Worm (Caenorhabditis elegans) whole organism, mixed stage, embryonic: ENCODE results near the gene B0353.1.

Experiments
- blmp-1 ChIP-seq: fragments of 150-350 bp; optimal IDR thresholded peaks from 2 replicates; lab custom pipeline; 2014; ENCODE audit warnings: missing biosample characterization, missing genetic modification characterization
- cnd-1 ChIP-seq: fragments of 200-800 bp; sonication (Bioruptor generic); optimal IDR thresholded peaks from 2 replicates; lab custom pipeline; 2018; ENCODE audit warnings: mild to moderate bottlenecking, missing genetic modification characterization, missing compliant biosample characterization
- lin-13 ChIP-seq: fragments of 150-350 bp; optimal IDR thresholded peaks from 2 replicates; lab custom pipeline; 2014; ENCODE audit warnings: missing biosample characterization, missing genetic modification characterization
- mls-2 ChIP-seq: sonication (generic microtip); optimal IDR thresholded peaks from 2 replicates; lab custom pipeline; 2016; ENCODE audit warnings: mild to moderate bottlenecking, missing genetic modification characterization, moderate library complexity, missing compliant biosample characterization
- nhr-12 ChIP-seq: fragments of 150-350 bp; optimal IDR thresholded peaks from 2 replicates; lab custom pipeline; 2014; ENCODE audit warnings: missing biosample characterization, missing genetic modification characterization
- nhr-237 ChIP-seq: fragments of 150-350 bp; optimal IDR thresholded peaks from 2 replicates; lab custom pipeline; 2014; ENCODE audit warnings: missing biosample characterization, missing genetic modification characterization

ce11 chrIII:598168-598567, 42.4 kb downstream of the B0353.1 start:
- TF ChIP-seq lin-13 (no peak), cnd-1 (tag; lab: Kevin White, UChicago) (no peak), blmp-1 (tag; lab: Kevin White, UChicago) (no peak), mls-2 (tag; lab: Kevin White, UChicago) (peak; percentile 64), nhr-237 (tag; lab: Kevin White, UChicago) (peak; percentile 20), nhr-12 (tag; lab: Kevin White, UChicago) (no peak)
